Worm (Caenorhabditis elegans) whole organism, young adult: ENCODE results near the gene ztf-1.

Experiments
- B0336.3 ChIP-seq: fragments of 200-800 bp; sonication (Bioruptor generic); IDR thresholded peaks from 2 replicates; pipeline ENCODE4 v1.3.6; 2022; ENCODE audit warnings: missing genetic modification characterization, missing compliant biosample characterization
- D2030.7 ChIP-seq: fragments of 200-800 bp; sonication (Bioruptor generic); IDR thresholded peaks from 2 replicates; pipeline ENCODE4 v1.3.6; 2022; ENCODE audit warnings: missing genetic modification reagents, missing genetic modification characterization, missing compliant biosample characterization
- F23B12.7 ChIP-seq: sonication (generic microtip); optimal IDR thresholded peaks from 2 replicates; lab custom pipeline; 2017; ENCODE audit warnings: missing genetic modification characterization, mild to moderate bottlenecking, missing compliant biosample characterization, antibody characterized with exemption, moderate library complexity; ENCODE audit not compliant: insufficient read depth
- F37B4.10 ChIP-seq: fragments of 200-800 bp; sonication (Bioruptor generic); IDR thresholded peaks from 2 replicates; pipeline ENCODE4 v1.3.6; 2022; ENCODE audit warnings: missing genetic modification characterization, missing compliant biosample characterization
- F39B2.1 ChIP-seq: fragments of 200-800 bp; sonication (Bioruptor generic); IDR thresholded peaks from 2 replicates; pipeline ENCODE4 v1.3.6; 2022; ENCODE audit warnings: missing genetic modification reagents, missing genetic modification characterization, missing compliant biosample characterization
- F57A8.1 ChIP-seq: fragments of 200-800 bp; sonication (Bioruptor generic); optimal IDR thresholded peaks from 2 replicates; lab custom pipeline; 2018; ENCODE audit warnings: mild to moderate bottlenecking, missing genetic modification characterization, moderate library complexity, missing compliant biosample characterization
- K11D2.4 ChIP-seq: fragments of 200-800 bp; sonication (Bioruptor generic); IDR thresholded peaks from 2 replicates; pipeline ENCODE4 v1.3.6; 2022; ENCODE audit warnings: missing genetic modification reagents, missing genetic modification characterization, missing compliant biosample characterization
- K12H6.12 ChIP-seq: fragments of 200-800 bp; sonication (Bioruptor generic); optimal IDR thresholded peaks from 2 replicates; lab custom pipeline; 2018; ENCODE audit warnings: mild to moderate bottlenecking, missing genetic modification characterization, missing compliant biosample characterization
- T07F8.4 ChIP-seq: sonication (generic microtip); optimal IDR thresholded peaks from 2 replicates; lab custom pipeline; 2016; ENCODE audit warnings: mild to moderate bottlenecking, missing genetic modification characterization, moderate library complexity, missing compliant biosample characterization
- Y79H2A.3 ChIP-seq: fragments of 200-800 bp; sonication (Bioruptor generic); conservative IDR thresholded peaks from 2 replicates; pipeline ENCODE4 v1.3.6; 2022; ENCODE audit warnings: missing genetic modification reagents, missing genetic modification characterization, missing compliant biosample characterization
- ZK185.1 ChIP-seq: sonication (generic microtip); optimal IDR thresholded peaks from 2 replicates; lab custom pipeline; 2016; ENCODE audit warnings: mild to moderate bottlenecking, missing genetic modification characterization, missing compliant biosample characterization; ENCODE audit not compliant: poor library complexity, severe bottlenecking
- ama-1 ChIP-seq, 3 experiments: fragments of 150-350 bp in 1 of 3; sonication (generic microtip) in 2 of 3; optimal IDR thresholded peaks; 2 replicates each; lab custom pipeline; 2014 to 2018; ENCODE audit warnings: missing biosample characterization in 2 of 3, missing genetic modification characterization in 2 of 3, missing genetic modification reagents in 2 of 3
- aptf-2 ChIP-seq: fragments of 200-800 bp; sonication (Bioruptor generic); conservative IDR thresholded peaks from 2 replicates; pipeline ENCODE4 v1.3.6; 2022; ENCODE audit warnings: missing genetic modification reagents, missing genetic modification characterization, missing compliant biosample characterization
- attf-6 ChIP-seq: fragments of 200-800 bp; sonication (Bioruptor generic); IDR thresholded peaks from 2 replicates; pipeline ENCODE4 v1.3.6; 2022; ENCODE audit warnings: missing genetic modification reagents, missing genetic modification characterization, missing compliant biosample characterization
- ccch-3 ChIP-seq: fragments of 200-800 bp; sonication (Bioruptor generic); optimal IDR thresholded peaks from 2 replicates; lab custom pipeline; 2018; ENCODE audit warnings: mild to moderate bottlenecking, missing genetic modification characterization, missing compliant biosample characterization
- cebp-1 ChIP-seq, 2 experiments: fragments of 200-800 bp in 1 of 2; sonication (Bioruptor generic) in 1 of 2; sonication (generic microtip) in 1 of 2; IDR thresholded peaks in 1 of 2; optimal IDR thresholded peaks in 1 of 2; 2 replicates each; pipeline versions ENCODE4 v1.3.6 to Lab custom; 2017 to 2022; ENCODE audit warnings: missing compliant biosample characterization in 2 of 2, missing genetic modification characterization in 2 of 2, mild to moderate bottlenecking in 1 of 2, missing genetic modification reagents in 1 of 2, moderate library complexity in 1 of 2
- cebp-2 ChIP-seq: fragments of 200-800 bp; sonication (Bioruptor generic); IDR thresholded peaks from 2 replicates; pipeline ENCODE4 v1.3.6; 2022; ENCODE audit warnings: missing genetic modification characterization, missing compliant biosample characterization
- ceh-100 ChIP-seq: fragments of 200-800 bp; sonication (Bioruptor generic); IDR thresholded peaks from 2 replicates; pipeline ENCODE4 v1.3.6; 2022; ENCODE audit warnings: missing genetic modification reagents, missing genetic modification characterization, missing compliant biosample characterization
- ceh-79 ChIP-seq: sonication (generic microtip); optimal IDR thresholded peaks from 2 replicates; lab custom pipeline; 2017; ENCODE audit warnings: mild to moderate bottlenecking, missing genetic modification characterization, missing compliant biosample characterization
- efl-1 ChIP-seq: fragments of 150-350 bp; optimal IDR thresholded peaks from 2 replicates; lab custom pipeline; 2014; ENCODE audit warnings: missing biosample characterization, missing genetic modification reagents, missing genetic modification characterization
- egrh-3 ChIP-seq: fragments of 200-800 bp; sonication (Bioruptor generic); IDR thresholded peaks from 2 replicates; pipeline ENCODE4 v1.3.6; 2022; ENCODE audit warnings: missing genetic modification reagents, missing genetic modification characterization, missing compliant biosample characterization
- him-1 ChIP-seq: sonication (generic microtip); optimal IDR thresholded peaks from 2 replicates; lab custom pipeline; 2016; ENCODE audit warnings: missing genotype, missing genetic modification reagents, missing genetic modification characterization, missing compliant biosample characterization
- hlh-12 ChIP-seq: sonication (generic microtip); optimal IDR thresholded peaks from 2 replicates; lab custom pipeline; 2016; ENCODE audit warnings: missing genetic modification characterization, missing compliant biosample characterization
- hsf-1 ChIP-seq: fragments of 200-800 bp; sonication (Bioruptor generic); IDR thresholded peaks from 2 replicates; pipeline ENCODE4 v1.3.6; 2022; ENCODE audit warnings: missing genetic modification reagents, missing genetic modification characterization, missing compliant biosample characterization
- lin-35 ChIP-seq, 3 experiments: fragments of 150-350 bp in 2 of 3; sonication (generic microtip) in 1 of 3; optimal IDR thresholded peaks; 2 replicates each; lab custom pipeline; 2014 to 2018; ENCODE audit warnings: missing biosample characterization in 3 of 3, missing genetic modification characterization in 3 of 3, missing genetic modification reagents in 3 of 3
- lsl-1 ChIP-seq: fragments of 200-800 bp; sonication (Bioruptor generic); optimal IDR thresholded peaks from 2 replicates; lab custom pipeline; 2018; ENCODE audit warnings: mild to moderate bottlenecking, missing genetic modification characterization, moderate library complexity, missing compliant biosample characterization
- lsy-27 ChIP-seq: sonication (generic microtip); optimal IDR thresholded peaks from 2 replicates; lab custom pipeline; 2017; ENCODE audit warnings: missing genetic modification characterization, mild to moderate bottlenecking, missing compliant biosample characterization, antibody characterized with exemption, missing genotype, borderline replicate concordance; ENCODE audit not compliant: insufficient read depth
- madf-10 ChIP-seq: sonication (generic microtip); optimal IDR thresholded peaks from 2 replicates; lab custom pipeline; 2016; ENCODE audit warnings: mild to moderate bottlenecking, missing genetic modification characterization, missing compliant biosample characterization
- madf-6 ChIP-seq: fragments of 200-800 bp; sonication (Bioruptor generic); IDR thresholded peaks from 2 replicates; pipeline ENCODE4 v1.3.6; 2022; ENCODE audit warnings: missing genetic modification reagents, missing genetic modification characterization, missing compliant biosample characterization
- mel-28 ChIP-seq: sonication (generic microtip); optimal IDR thresholded peaks from 2 replicates; lab custom pipeline; 2016; ENCODE audit warnings: borderline replicate concordance, mild to moderate bottlenecking, missing genetic modification characterization, missing compliant biosample characterization
- mes-4 ChIP-seq: sonication (generic microtip); optimal IDR thresholded peaks from 2 replicates; lab custom pipeline; 2016; ENCODE audit warnings: missing genotype, missing genetic modification characterization, missing compliant biosample characterization
- nfya-2 ChIP-seq: fragments of 200-800 bp; sonication (Bioruptor generic); IDR thresholded peaks from 2 replicates; pipeline ENCODE4 v1.3.6; 2022; ENCODE audit warnings: missing genetic modification reagents, missing genetic modification characterization, missing compliant biosample characterization
- nhr-120 ChIP-seq: fragments of 200-800 bp; sonication (Bioruptor generic); IDR thresholded peaks from 2 replicates; pipeline ENCODE4 v1.3.6; 2022; ENCODE audit warnings: missing genetic modification characterization, missing compliant biosample characterization
- nhr-80 ChIP-seq: sonication (generic microtip); optimal IDR thresholded peaks from 2 replicates; lab custom pipeline; 2016; ENCODE audit warnings: missing genetic modification characterization, missing compliant biosample characterization
- pha-4 ChIP-seq: fragments of 150-350 bp; sonication (generic microtip); optimal IDR thresholded peaks from 2 replicates; lab custom pipeline; 2014; ENCODE audit warnings: missing biosample characterization, missing genetic modification reagents, missing genetic modification characterization
- rcor-1 ChIP-seq: fragments of 200-800 bp; sonication (Bioruptor generic); IDR thresholded peaks from 2 replicates; pipeline ENCODE4 v1.3.6; 2022; ENCODE audit warnings: missing genetic modification reagents, missing genetic modification characterization, missing compliant biosample characterization
- repo-1 ChIP-seq: sonication (generic microtip); optimal IDR thresholded peaks from 2 replicates; lab custom pipeline; 2017; ENCODE audit warnings: mild to moderate bottlenecking, missing genetic modification characterization, missing compliant biosample characterization
- rpc-1 ChIP-seq, 2 experiments: fragments of 150-350 bp in 1 of 2; sonication (generic microtip) in 1 of 2; optimal IDR thresholded peaks; 2 replicates each; lab custom pipeline; 2014 to 2018; ENCODE audit warnings: missing biosample characterization in 1 of 2, missing genetic modification characterization in 1 of 2, missing genetic modification reagents in 1 of 2, missing genotype in 1 of 2
- sdz-38 ChIP-seq: sonication (generic microtip); optimal IDR thresholded peaks from 2 replicates; lab custom pipeline; 2016; ENCODE audit warnings: missing genotype, missing genetic modification characterization, missing compliant biosample characterization
- snpc-3.4 ChIP-seq: sonication (generic microtip); optimal IDR thresholded peaks from 2 replicates; lab custom pipeline; 2017; ENCODE audit warnings: missing genetic modification characterization, mild to moderate bottlenecking, missing compliant biosample characterization, antibody characterized with exemption, moderate library complexity, missing genotype, missing genetic modification reagents
- tbp1 ChIP-seq: fragments of 200-800 bp; sonication (Bioruptor generic); optimal IDR thresholded peaks from 2 replicates; lab custom pipeline; 2018; ENCODE audit warnings: mild to moderate bottlenecking, missing genetic modification characterization, missing compliant biosample characterization
- tbx-9 ChIP-seq: sonication (generic microtip); optimal IDR thresholded peaks from 2 replicates; lab custom pipeline; 2016; ENCODE audit warnings: borderline replicate concordance, missing genetic modification characterization, inconsistent platforms, missing compliant biosample characterization
- xnd-1 ChIP-seq: sonication (generic microtip); optimal IDR thresholded peaks from 2 replicates; lab custom pipeline; 2016; ENCODE audit warnings: missing genotype, missing genetic modification reagents, missing genetic modification characterization, missing compliant biosample characterization
- ztf-22 ChIP-seq: fragments of 200-800 bp; sonication (Bioruptor generic); optimal IDR thresholded peaks from 2 replicates; lab custom pipeline; 2018; ENCODE audit warnings: mild to moderate bottlenecking, missing genetic modification characterization, moderate library complexity, missing compliant biosample characterization
- ztf-26 ChIP-seq: sonication (generic microtip); optimal IDR thresholded peaks from 2 replicates; lab custom pipeline; 2017; ENCODE audit warnings: missing genetic modification characterization, missing compliant biosample characterization
- ztf-28 ChIP-seq: fragments of 200-800 bp; sonication (Bioruptor generic); IDR thresholded peaks from 2 replicates; pipeline ENCODE4 v1.3.6; 2022; ENCODE audit warnings: missing genetic modification reagents, missing genetic modification characterization, missing compliant biosample characterization

Gene ztf-1

ce11 chrIII:8741276-8741860 lies 50.8 kb downstream of the ztf-1 start, which contains the start of gene pdhk-2 (continued):
- TF ChIP-seq egrh-3 (GFP tag; lab: Robert Waterston, UW) = no peak
- TF ChIP-seq F37B4.10 (GFP tag; lab: Robert Waterston, UW) = no peak
- TF ChIP-seq ztf-26 (tag; lab: Kevin White, UChicago) = peak; percentile 81
- no peak for TF ChIP-seq T07F8.4
- TF ChIP-seq F23B12.7 (tag; lab: Kevin White, UChicago) = peak; percentile 82
- peak; percentile 70 for TF ChIP-seq K12H6.12
- no peak for TF ChIP-seq hlh-12 (tag; lab: Kevin White, UChicago)
- TF ChIP-seq rcor-1 (GFP tag; lab: Robert Waterston, UW) = peak; percentile 91
- peak; percentile 72; the same call in 1 of the 2 replicates for TF ChIP-seq cebp-1 (GFP tag; IDR thresholded peaks at IDR 0.05; lab: Robert Waterston, UW)
- TF ChIP-seq cebp-1 (tag; optimal IDR thresholded peaks at IDR 0.05; lab: Kevin White, UChicago) = peak; percentile 91
- TF ChIP-seq ztf-28 = no peak
- TF ChIP-seq efl-1 (GFP tag; lab: Kevin White, UChicago) = peak; percentile 92
- TF ChIP-seq aptf-2 = no peak
- TF ChIP-seq Y79H2A.3 (GFP tag; lab: Robert Waterston, UW) = 0 out of 2 replicates have a peak, but pooled peaks have one; percentile 45
- peak; percentile 64 for TF ChIP-seq ceh-100 (GFP tag; lab: Robert Waterston, UW)
- no peak for TF ChIP-seq cebp-2 (GFP tag; lab: Robert Waterston, UW)
- TF ChIP-seq repo-1 = peak; percentile 87
- TF ChIP-seq F39B2.1 = no peak
- no peak for TF ChIP-seq F57A8.1 (GFP tag; lab: Kevin White, UChicago)
- peak; percentile 70 for TF ChIP-seq madf-10
- TF ChIP-seq him-1 (tag; lab: Kevin White, UChicago) = peak; percentile 92
- peak; percentile 74 for TF ChIP-seq tbp1
- TF ChIP-seq nfya-2 = no peak
- peak; percentile 79 for TF ChIP-seq nhr-80 (tag; lab: Kevin White, UChicago)
- TF ChIP-seq mes-4 (tag; lab: Kevin White, UChicago) = peak; percentile 15
- peak; percentile 89 for TF ChIP-seq madf-6 (GFP tag; lab: Robert Waterston, UW)
- peak; percentile 77 for TF ChIP-seq lsl-1 (GFP tag; lab: Kevin White, UChicago)
- TF ChIP-seq mel-28 (tag; lab: Kevin White, UChicago) = no peak
- no peak for TF ChIP-seq tbx-9 (tag; lab: Kevin White, UChicago)
- no peak for TF ChIP-seq attf-6 (GFP tag; lab: Robert Waterston, UW)
- TF ChIP-seq nhr-120 = no peak
- TF ChIP-seq ama-1 (optimal IDR thresholded peaks at IDR 0.05; lab: Kevin White, UChicago) = peak; percentile 21
- no peak for TF ChIP-seq ama-1 (GFP tag; optimal IDR thresholded peaks at IDR 0.05; lab: Kevin White, UChicago)
- TF ChIP-seq rpc-1 (optimal IDR thresholded peaks at IDR 0.05; lab: Kevin White, UChicago) = no peak
- no peak for TF ChIP-seq rpc-1 (tag; optimal IDR thresholded peaks at IDR 0.05; lab: Kevin White, UChicago)
- no peak for TF ChIP-seq ccch-3
- peak; percentile 88 for TF ChIP-seq B0336.3 (GFP tag; lab: Robert Waterston, UW)
- TF ChIP-seq snpc-3.4 (tag; lab: Kevin White, UChicago) = no peak
- TF ChIP-seq ceh-79 (tag; lab: Kevin White, UChicago) = no peak
- TF ChIP-seq pha-4 = peak; percentile 46
- peak; percentile 76 for TF ChIP-seq xnd-1 (tag; lab: Kevin White, UChicago)
- no peak for TF ChIP-seq lsy-27 (tag; lab: Kevin White, UChicago)
- no peak for TF ChIP-seq sdz-38 (tag; lab: Kevin White, UChicago)
- TF ChIP-seq D2030.7 (GFP tag; lab: Robert Waterston, UW) = peak; percentile 74
- TF ChIP-seq ztf-22 = no peak
- TF ChIP-seq lin-35 (GFP tag; optimal IDR thresholded peaks at IDR 0.05; lab: Kevin White, UChicago) = peak; percentile 85 to 98 (median 89)
- peak; percentile 89 for TF ChIP-seq ZK185.1
- TF ChIP-seq K11D2.4 (GFP tag; lab: Robert Waterston, UW) = no peak; the same call in none of the 2 replicates
- TF ChIP-seq hsf-1 = peak; percentile 70
